Fruit fly (Drosophila melanogaster) whole organism, adult: ENCODE results near the gene cbt.

Experiments
- CG11617 ChIP-seq: fragments of 200-800 bp; sonication (Bioruptor generic); optimal IDR thresholded peaks from 2 replicates; lab custom pipeline; 2017; ENCODE audit warnings: mild to moderate bottlenecking, missing biosample characterization, missing genetic modification reagents, missing genetic modification characterization
- CG12768 ChIP-seq: fragments of 200-800 bp; sonication (Bioruptor generic); optimal IDR thresholded peaks from 2 replicates; lab custom pipeline; 2017; ENCODE audit warnings: missing biosample characterization, missing genetic modification characterization, mild to moderate bottlenecking, moderate library complexity, missing genetic modification reagents
- CG14711 ChIP-seq: fragments of 200-800 bp; sonication (Bioruptor generic); optimal IDR thresholded peaks from 2 replicates; lab custom pipeline; 2018; ENCODE audit warnings: missing biosample characterization, mild to moderate bottlenecking, missing genetic modification characterization, moderate library complexity
- CG1620 ChIP-seq: fragments of 200-800 bp; sonication (Bioruptor generic); optimal IDR thresholded peaks from 2 replicates; lab custom pipeline; 2016; ENCODE audit warnings: missing biosample characterization, missing genetic modification characterization
- CG33017 ChIP-seq: fragments of 200-800 bp; sonication (Bioruptor generic); optimal IDR thresholded peaks from 2 replicates; lab custom pipeline; 2018; ENCODE audit warnings: missing biosample characterization, mild to moderate bottlenecking, missing genetic modification characterization, moderate library complexity
- CG5204 ChIP-seq: fragments of 200-800 bp; sonication (Bioruptor generic); optimal IDR thresholded peaks from 2 replicates; lab custom pipeline; 2016; ENCODE audit warnings: missing biosample characterization, missing genetic modification characterization
- CG7045 ChIP-seq: fragments of 200-800 bp; sonication (Bioruptor generic); optimal IDR thresholded peaks from 2 replicates; lab custom pipeline; 2017; ENCODE audit warnings: missing biosample characterization, mild to moderate bottlenecking, missing genetic modification characterization
- CG7101 ChIP-seq: fragments of 200-800 bp; sonication (Bioruptor generic); optimal IDR thresholded peaks from 2 replicates; lab custom pipeline; 2018; ENCODE audit warnings: missing biosample characterization, mild to moderate bottlenecking, missing genetic modification characterization, moderate library complexity
- Clk ChIP-seq: fragments of 200-800 bp; sonication (Bioruptor generic); optimal IDR thresholded peaks from 2 replicates; lab custom pipeline; 2017; ENCODE audit warnings: missing biosample characterization, missing genetic modification characterization
- Crg-1 ChIP-seq: fragments of 200-800 bp; sonication (Bioruptor generic); optimal IDR thresholded peaks from 2 replicates; lab custom pipeline; 2016; ENCODE audit warnings: missing biosample characterization, missing genetic modification characterization
- Hr96 ChIP-seq: fragments of 200-800 bp; sonication (Bioruptor generic); optimal IDR thresholded peaks from 2 replicates; lab custom pipeline; 2016; ENCODE audit warnings: missing biosample characterization, missing genetic modification characterization
- Mnt ChIP-seq: fragments of 200-800 bp; sonication (Bioruptor generic); optimal IDR thresholded peaks from 2 replicates; lab custom pipeline; 2016; ENCODE audit warnings: missing biosample characterization, mild to moderate bottlenecking, missing genetic modification characterization
- bab1 ChIP-seq: fragments of 200-800 bp; sonication (Bioruptor generic); optimal IDR thresholded peaks from 3 replicates; lab custom pipeline; 2019; ENCODE audit warnings: missing biosample characterization, mild to moderate bottlenecking, missing genetic modification characterization, moderate library complexity
- cic ChIP-seq: fragments of 200-800 bp; sonication (Bioruptor generic); optimal IDR thresholded peaks from 2 replicates; lab custom pipeline; 2017; ENCODE audit warnings: missing biosample characterization, mild to moderate bottlenecking, missing genetic modification characterization, moderate library complexity
- cnc ChIP-seq, 2 experiments: fragments of >200 bp; optimal IDR thresholded peaks; 2 replicates each; lab custom pipeline; 2017
- kay ChIP-seq: fragments of 200-800 bp; sonication (Bioruptor generic); peaks from one replicate; lab custom pipeline; 2016; ENCODE audit warnings: missing biosample characterization, missing genetic modification characterization, borderline replicate concordance
- ovo ChIP-seq: fragments of 200-800 bp; sonication (Bioruptor generic); optimal IDR thresholded peaks from 2 replicates; lab custom pipeline; 2016; ENCODE audit warnings: missing biosample characterization, missing genetic modification characterization
- pad ChIP-seq: fragments of 200-800 bp; sonication (Bioruptor generic); optimal IDR thresholded peaks from 3 replicates; lab custom pipeline; 2017; ENCODE audit warnings: missing biosample characterization, missing genetic modification characterization, mild to moderate bottlenecking, moderate library complexity, missing genetic modification reagents
- tj ChIP-seq: fragments of 200-800 bp; sonication (Bioruptor generic); optimal IDR thresholded peaks from 3 replicates; lab custom pipeline; 2017; ENCODE audit warnings: missing biosample characterization, mild to moderate bottlenecking, missing genetic modification characterization, moderate library complexity
- toe ChIP-seq: fragments of 200-800 bp; sonication (Bioruptor generic); optimal IDR thresholded peaks from 2 replicates; lab custom pipeline; 2016; ENCODE audit warnings: missing biosample characterization, missing genetic modification characterization

Gene cbt

DNA sequence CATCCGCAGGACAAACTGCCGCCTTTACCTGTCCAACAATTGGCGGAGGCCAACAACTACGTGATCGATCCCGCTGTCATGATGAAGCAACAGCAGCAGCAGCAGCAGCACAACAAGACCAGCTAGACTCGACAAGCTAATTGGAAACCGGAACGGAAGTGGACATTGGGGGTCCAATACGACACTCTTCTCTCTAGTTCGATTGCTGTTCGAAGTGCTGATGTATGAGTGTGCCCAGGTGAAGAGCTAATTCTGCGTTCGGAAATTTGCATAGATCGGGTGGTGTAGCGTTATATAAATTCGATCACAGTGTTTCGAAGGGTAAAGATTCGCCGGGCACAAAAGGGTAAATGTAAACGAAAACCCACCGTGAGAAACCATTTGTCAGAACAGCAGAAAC is 32.4 kb downstream of the cbt start:
- TF ChIP-seq CG5204 (GFP tag; lab: Kevin White, UChicago) (no peak), CG33017 (tag; lab: Kevin White, UChicago) (no peak), Mnt (GFP tag; lab: Kevin White, UChicago) (no peak), CG14711 (tag; lab: Kevin White, UChicago) (no peak), Crg-1 (GFP tag; lab: Kevin White, UChicago) (no peak), Hr96 (GFP tag; lab: Kevin White, UChicago) (no peak)

DNA sequence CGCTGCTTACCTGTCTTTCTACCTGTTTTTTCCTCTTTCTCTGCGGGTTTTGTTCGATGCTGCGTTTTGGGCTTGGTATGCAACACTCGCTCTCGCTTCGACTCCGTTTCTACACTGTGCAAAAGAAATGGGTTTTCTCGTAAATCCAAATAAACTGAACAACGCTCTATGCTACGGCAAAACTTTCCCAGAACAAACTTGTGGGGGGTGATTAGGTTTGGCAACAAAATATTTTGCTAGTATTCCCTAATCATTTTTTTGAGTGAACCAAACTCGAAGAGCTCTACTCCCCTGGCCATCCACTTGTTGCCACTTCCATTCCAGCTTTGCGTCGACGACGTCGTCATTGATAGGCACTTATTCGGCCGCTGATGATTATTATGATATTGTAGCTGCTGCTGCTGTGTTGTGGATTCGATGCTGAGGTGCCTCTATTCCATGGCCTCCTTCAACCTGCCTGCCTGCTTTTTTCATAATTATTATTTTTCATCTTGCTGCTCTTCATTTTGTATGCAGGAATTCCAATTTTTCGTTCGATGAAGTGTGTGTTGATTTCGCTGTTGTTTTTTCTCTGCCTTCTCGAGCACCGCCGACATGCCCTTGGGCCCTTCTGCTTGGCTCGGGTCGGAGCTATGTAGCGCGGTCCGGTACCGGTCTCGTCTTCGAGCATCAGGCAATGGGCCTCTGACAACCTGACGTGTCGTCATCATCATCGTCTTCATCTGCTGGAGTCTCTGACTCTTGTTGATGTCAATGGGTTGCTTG is 37.4 kb downstream of the cbt start:
- TF ChIP-seq CG5204 (GFP tag; lab: Kevin White, UChicago): no peak
- no peak for TF ChIP-seq pad (GFP tag; lab: Kevin White, UChicago)
- TF ChIP-seq toe (GFP tag; lab: Kevin White, UChicago): no peak
- no peak for TF ChIP-seq CG11617 (GFP tag; lab: Kevin White, UChicago)
- TF ChIP-seq Hr96 (GFP tag; lab: Kevin White, UChicago): no peak
- TF ChIP-seq CG33017 (tag; lab: Kevin White, UChicago): no peak
- TF ChIP-seq CG14711 (tag; lab: Kevin White, UChicago): no peak
- no peak for TF ChIP-seq cnc (optimal IDR thresholded peaks at IDR 0.05; lab: Kevin White, UChicago)

DNA sequence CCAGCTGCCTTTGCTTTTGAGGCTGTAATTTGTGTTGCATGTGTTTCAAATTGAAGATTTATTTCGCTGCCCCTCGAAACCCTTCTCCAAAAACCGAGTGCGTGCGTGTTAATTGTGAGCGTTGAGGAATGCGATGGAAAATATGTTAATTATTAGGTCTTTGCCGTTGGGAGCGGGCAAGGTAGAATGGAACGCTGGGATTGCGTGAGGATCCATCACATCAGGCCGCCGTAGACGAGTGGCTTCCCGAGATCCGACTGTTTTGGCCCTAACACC is 38.1 kb downstream of the cbt start:
- TF ChIP-seq CG5204 (GFP tag; lab: Kevin White, UChicago) (no peak), CG14711 (tag; lab: Kevin White, UChicago) (no peak), cnc (optimal IDR thresholded peaks at IDR 0.05; lab: Kevin White, UChicago) (no peak), CG1620 (GFP tag; lab: Kevin White, UChicago) (no peak), kay (GFP tag; lab: Kevin White, UChicago) (no peak), CG11617 (GFP tag; lab: Kevin White, UChicago) (no peak), CG7101 (tag; lab: Kevin White, UChicago) (no peak), CG12768 (GFP tag; lab: Kevin White, UChicago) (no peak), pad (GFP tag; lab: Kevin White, UChicago) (no peak), toe (GFP tag; lab: Kevin White, UChicago) (no peak), Mnt (GFP tag; lab: Kevin White, UChicago) (no peak), CG33017 (tag; lab: Kevin White, UChicago) (no peak), cic (GFP tag; lab: Kevin White, UChicago) (no peak), ovo (GFP tag; lab: Kevin White, UChicago) (no peak), Hr96 (GFP tag; lab: Kevin White, UChicago) (no peak), Clk (GFP tag; lab: Kevin White, UChicago) (no peak), Crg-1 (GFP tag; lab: Kevin White, UChicago) (no peak), tj (no peak), CG7045 (GFP tag; lab: Kevin White, UChicago) (no peak), bab1 (GFP tag; lab: Kevin White, UChicago) (no peak)

DNA sequence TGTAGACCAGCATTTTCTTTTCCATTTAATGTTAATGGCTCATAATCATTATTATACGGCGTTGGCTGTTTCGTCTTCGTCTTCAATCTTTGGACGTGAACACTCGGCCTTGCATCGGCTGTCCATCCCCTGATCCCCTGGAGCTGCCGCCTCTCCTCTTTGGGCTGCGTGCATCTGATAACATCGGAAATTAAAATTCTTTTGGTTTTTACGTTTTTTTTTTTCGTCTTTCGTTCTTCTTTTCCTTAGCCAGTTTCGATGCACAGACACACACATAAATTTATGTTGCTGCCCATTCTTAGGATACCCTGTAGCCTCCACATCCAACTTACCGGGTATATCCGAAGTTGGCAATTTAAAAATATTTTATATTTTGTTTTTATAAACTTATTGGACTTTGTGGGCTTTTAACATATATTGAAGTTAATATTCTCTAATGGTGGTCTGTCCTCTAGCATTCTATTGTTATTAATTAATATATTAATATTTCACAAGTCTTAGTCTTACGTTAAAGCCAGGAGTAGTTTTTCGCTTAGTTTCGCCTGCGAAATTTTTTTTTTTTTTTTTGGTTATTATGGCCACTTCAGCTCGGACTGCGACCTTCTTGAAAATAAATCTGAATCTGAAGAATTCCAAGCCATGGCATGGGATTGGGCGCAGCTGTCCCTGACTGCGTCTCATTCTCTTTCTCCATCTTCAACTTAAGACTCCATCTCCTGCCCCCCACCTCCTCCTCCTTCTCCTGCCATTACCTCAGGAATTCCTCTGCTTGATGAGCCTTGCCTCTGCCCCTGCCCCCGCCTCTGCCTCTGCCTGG is 38.6 kb downstream of the cbt start:
- TF ChIP-seq toe (GFP tag; lab: Kevin White, UChicago): no peak
- no peak for TF ChIP-seq CG12768 (GFP tag; lab: Kevin White, UChicago)
- TF ChIP-seq CG1620 (GFP tag; lab: Kevin White, UChicago): no peak
- no peak for TF ChIP-seq CG33017 (tag; lab: Kevin White, UChicago)
- TF ChIP-seq pad (GFP tag; lab: Kevin White, UChicago): no peak
- no peak for TF ChIP-seq cic (GFP tag; lab: Kevin White, UChicago)
- no peak for TF ChIP-seq CG5204 (GFP tag; lab: Kevin White, UChicago)
- TF ChIP-seq cnc (optimal IDR thresholded peaks at IDR 0.05; lab: Kevin White, UChicago): no peak

DNA sequence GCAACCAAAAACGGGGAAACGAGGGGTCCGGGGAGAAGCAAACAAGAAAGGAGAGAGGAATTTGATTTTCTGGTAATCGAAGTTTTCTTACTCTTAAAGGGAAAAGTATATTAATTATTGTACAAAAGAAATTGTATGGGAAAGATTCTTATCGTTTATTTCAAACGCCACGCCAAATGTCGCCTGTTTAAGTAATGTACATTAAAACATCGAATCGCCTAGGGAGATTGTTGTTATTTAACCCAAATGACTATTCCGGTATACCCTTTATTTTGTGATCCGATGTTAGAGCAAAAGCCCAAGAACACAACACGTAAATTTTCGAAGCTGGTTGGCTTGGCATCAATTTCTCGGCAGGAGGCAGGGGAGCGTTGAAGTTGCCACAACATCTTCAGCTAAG is 40.1 kb downstream of the cbt start:
- no peak for TF ChIP-seq Clk (GFP tag; lab: Kevin White, UChicago)
- TF ChIP-seq cic (GFP tag; lab: Kevin White, UChicago): no peak
- no peak for TF ChIP-seq toe (GFP tag; lab: Kevin White, UChicago)
- no peak for TF ChIP-seq CG7045 (GFP tag; lab: Kevin White, UChicago)
- TF ChIP-seq bab1 (GFP tag; lab: Kevin White, UChicago): no peak
- no peak for TF ChIP-seq Hr96 (GFP tag; lab: Kevin White, UChicago)
- TF ChIP-seq Crg-1 (GFP tag; lab: Kevin White, UChicago): no peak
- no peak for TF ChIP-seq CG12768 (GFP tag; lab: Kevin White, UChicago)
- no peak for TF ChIP-seq CG33017 (tag; lab: Kevin White, UChicago)
- TF ChIP-seq cnc (optimal IDR thresholded peaks at IDR 0.05; lab: Kevin White, UChicago): no peak
- no peak for TF ChIP-seq CG7101 (tag; lab: Kevin White, UChicago)
- no peak for TF ChIP-seq tj
- no peak for TF ChIP-seq CG1620 (GFP tag; lab: Kevin White, UChicago)
- TF ChIP-seq CG14711 (tag; lab: Kevin White, UChicago): no peak
- TF ChIP-seq kay (GFP tag; lab: Kevin White, UChicago): no peak
- TF ChIP-seq ovo (GFP tag; lab: Kevin White, UChicago): no peak
- TF ChIP-seq CG5204 (GFP tag; lab: Kevin White, UChicago): no peak
